Worm (Caenorhabditis elegans) whole organism, young adult: ENCODE data around the gene gss-1.

Experiments
- C06A6.2 ChIP-seq: fragments of 200-800 bp; sonication (Bioruptor generic); conservative IDR thresholded peaks from 2 replicates; pipeline ENCODE4 v1.3.6; 2022; ENCODE audit warnings: missing genetic modification characterization, missing compliant biosample characterization
- C17E4.6 ChIP-seq: fragments of 200-800 bp; sonication (Bioruptor generic); IDR thresholded peaks from 2 replicates; pipeline ENCODE4 v1.3.6; 2022; ENCODE audit warnings: missing genetic modification reagents, missing genetic modification characterization, missing compliant biosample characterization
- D2030.7 ChIP-seq: fragments of 200-800 bp; sonication (Bioruptor generic); IDR thresholded peaks from 2 replicates; pipeline ENCODE4 v1.3.6; 2022; ENCODE audit warnings: missing genetic modification reagents, missing genetic modification characterization, missing compliant biosample characterization
- F33H1.4 ChIP-seq: fragments of 200-800 bp; sonication (Bioruptor generic); IDR thresholded peaks from 2 replicates; pipeline ENCODE4 v1.3.6; 2022; ENCODE audit warnings: missing genetic modification reagents, missing genetic modification characterization, missing compliant biosample characterization
- F49E8.2 ChIP-seq: sonication (generic microtip); optimal IDR thresholded peaks from 3 replicates; lab custom pipeline; 2017; ENCODE audit warnings: missing genetic modification characterization, mild to moderate bottlenecking, missing compliant biosample characterization, antibody characterized with exemption, moderate library complexity; ENCODE audit not compliant: insufficient read depth
- F55B11.4 ChIP-seq: sonication (generic microtip); optimal IDR thresholded peaks from 2 replicates; lab custom pipeline; 2016; ENCODE audit warnings: missing compliant biosample characterization, missing genetic modification characterization, borderline replicate concordance; ENCODE audit not compliant: insufficient read depth
- K11D2.4 ChIP-seq: fragments of 200-800 bp; sonication (Bioruptor generic); IDR thresholded peaks from 2 replicates; pipeline ENCODE4 v1.3.6; 2022; ENCODE audit warnings: missing genetic modification reagents, missing genetic modification characterization, missing compliant biosample characterization
- ZK185.1 ChIP-seq: sonication (generic microtip); optimal IDR thresholded peaks from 2 replicates; lab custom pipeline; 2016; ENCODE audit warnings: mild to moderate bottlenecking, missing genetic modification characterization, missing compliant biosample characterization; ENCODE audit not compliant: poor library complexity, severe bottlenecking
- atf-7 ChIP-seq: sonication (generic microtip); optimal IDR thresholded peaks from 2 replicates; lab custom pipeline; 2017; ENCODE audit warnings: mild to moderate bottlenecking, missing genetic modification characterization, missing compliant biosample characterization
- attf-5 ChIP-seq: fragments of 200-800 bp; sonication (Bioruptor generic); optimal IDR thresholded peaks from 2 replicates; lab custom pipeline; 2018; ENCODE audit warnings: mild to moderate bottlenecking, missing genetic modification characterization, missing compliant biosample characterization
- cebp-1 ChIP-seq, 2 experiments: fragments of 200-800 bp in 1 of 2; sonication (Bioruptor generic) in 1 of 2; sonication (generic microtip) in 1 of 2; IDR thresholded peaks in 1 of 2; optimal IDR thresholded peaks in 1 of 2; 2 replicates each; pipeline versions ENCODE4 v1.3.6 to Lab custom; 2017 to 2022; ENCODE audit warnings: missing compliant biosample characterization in 2 of 2, missing genetic modification characterization in 2 of 2, mild to moderate bottlenecking in 1 of 2, missing genetic modification reagents in 1 of 2, moderate library complexity in 1 of 2
- ceh-100 ChIP-seq: fragments of 200-800 bp; sonication (Bioruptor generic); IDR thresholded peaks from 2 replicates; pipeline ENCODE4 v1.3.6; 2022; ENCODE audit warnings: missing genetic modification reagents, missing genetic modification characterization, missing compliant biosample characterization
- die-1 ChIP-seq: sonication (generic microtip); optimal IDR thresholded peaks from 2 replicates; lab custom pipeline; 2016; ENCODE audit warnings: missing genotype, mild to moderate bottlenecking, missing genetic modification characterization, missing compliant biosample characterization
- dox-1 ChIP-seq: fragments of 200-800 bp; sonication (Bioruptor generic); IDR thresholded peaks from 2 replicates; pipeline ENCODE4 v1.3.6; 2022; ENCODE audit warnings: missing genetic modification reagents, missing genetic modification characterization, missing compliant biosample characterization
- efl-1 ChIP-seq: fragments of 150-350 bp; optimal IDR thresholded peaks from 2 replicates; lab custom pipeline; 2014; ENCODE audit warnings: missing biosample characterization, missing genetic modification reagents, missing genetic modification characterization
- ets-4 ChIP-seq: fragments of 200-800 bp; sonication (Bioruptor generic); optimal IDR thresholded peaks from 2 replicates; lab custom pipeline; 2018; ENCODE audit warnings: mild to moderate bottlenecking, missing genetic modification characterization, missing compliant biosample characterization
- hmg-1.2 ChIP-seq: fragments of 200-800 bp; sonication (Bioruptor generic); IDR thresholded peaks from 2 replicates; pipeline ENCODE4 v1.3.6; 2022; ENCODE audit warnings: missing genetic modification reagents, missing genetic modification characterization, missing compliant biosample characterization
- hmg-20 ChIP-seq: fragments of 200-800 bp; sonication (Bioruptor generic); IDR thresholded peaks from 2 replicates; pipeline ENCODE4 v1.3.6; 2022; ENCODE audit warnings: missing genetic modification reagents, missing genetic modification characterization, missing compliant biosample characterization
- hrde-1 ChIP-seq: sonication (generic microtip); optimal IDR thresholded peaks from 2 replicates; lab custom pipeline; 2016; ENCODE audit warnings: missing genetic modification characterization, mild to moderate bottlenecking, missing compliant biosample characterization, moderate library complexity, missing genotype, missing genetic modification reagents, borderline replicate concordance
- lin-26 ChIP-seq: fragments of 200-800 bp; sonication (Bioruptor generic); IDR thresholded peaks from 2 replicates; pipeline ENCODE4 v1.3.6; 2022; ENCODE audit warnings: missing genetic modification reagents, missing genetic modification characterization, missing compliant biosample characterization
- lin-35 ChIP-seq, 3 experiments: fragments of 150-350 bp in 2 of 3; sonication (generic microtip) in 1 of 3; optimal IDR thresholded peaks; 2 replicates each; lab custom pipeline; 2014 to 2018; ENCODE audit warnings: missing biosample characterization in 3 of 3, missing genetic modification characterization in 3 of 3, missing genetic modification reagents in 3 of 3
- lin-54 ChIP-seq: fragments of 200-800 bp; sonication (Bioruptor generic); optimal IDR thresholded peaks from 2 replicates; lab custom pipeline; 2018; ENCODE audit warnings: mild to moderate bottlenecking, missing genetic modification characterization, missing compliant biosample characterization
- lsl-1 ChIP-seq: fragments of 200-800 bp; sonication (Bioruptor generic); optimal IDR thresholded peaks from 2 replicates; lab custom pipeline; 2018; ENCODE audit warnings: mild to moderate bottlenecking, missing genetic modification characterization, moderate library complexity, missing compliant biosample characterization
- madf-6 ChIP-seq: fragments of 200-800 bp; sonication (Bioruptor generic); IDR thresholded peaks from 2 replicates; pipeline ENCODE4 v1.3.6; 2022; ENCODE audit warnings: missing genetic modification reagents, missing genetic modification characterization, missing compliant biosample characterization
- mcd-1 ChIP-seq: fragments of 200-800 bp; sonication (Bioruptor generic); IDR thresholded peaks from 2 replicates; pipeline ENCODE4 v1.3.6; 2022; ENCODE audit warnings: missing genetic modification reagents, missing genetic modification characterization, missing compliant biosample characterization
- mes-4 ChIP-seq: sonication (generic microtip); optimal IDR thresholded peaks from 2 replicates; lab custom pipeline; 2016; ENCODE audit warnings: missing genotype, missing genetic modification characterization, missing compliant biosample characterization
- nhr-179 ChIP-seq: sonication (generic microtip); optimal IDR thresholded peaks from 2 replicates; lab custom pipeline; 2016; ENCODE audit warnings: mild to moderate bottlenecking, missing genetic modification characterization, missing compliant biosample characterization
- nhr-80 ChIP-seq: sonication (generic microtip); optimal IDR thresholded peaks from 2 replicates; lab custom pipeline; 2016; ENCODE audit warnings: missing genetic modification characterization, missing compliant biosample characterization
- pbrm-1 ChIP-seq: fragments of 200-800 bp; sonication (Bioruptor generic); IDR thresholded peaks from 2 replicates; pipeline ENCODE4 v1.3.6; 2022; ENCODE audit warnings: missing genetic modification reagents, missing genetic modification characterization, missing compliant biosample characterization
- rcor-1 ChIP-seq: fragments of 200-800 bp; sonication (Bioruptor generic); IDR thresholded peaks from 2 replicates; pipeline ENCODE4 v1.3.6; 2022; ENCODE audit warnings: missing genetic modification reagents, missing genetic modification characterization, missing compliant biosample characterization
- snpc-1.1 ChIP-seq: sonication (generic microtip); optimal IDR thresholded peaks from 2 replicates; lab custom pipeline; 2017; ENCODE audit warnings: missing genetic modification characterization, mild to moderate bottlenecking, missing compliant biosample characterization, antibody characterized with exemption, moderate library complexity, missing genotype, missing genetic modification reagents; ENCODE audit not compliant: insufficient read depth
- snpc-4 ChIP-seq, 5 experiments: fragments of 150-350 bp in 1 of 5; sonication (generic microtip) in 4 of 5; optimal IDR thresholded peaks; 2 replicates each; lab custom pipeline; 2014 to 2018; ENCODE audit warnings: missing genetic modification characterization in 5 of 5, missing biosample characterization in 3 of 5, antibody characterized with exemption in 2 of 5, mild to moderate bottlenecking in 2 of 5, missing compliant biosample characterization in 2 of 5, missing genotype in 2 of 5, moderate library complexity in 2 of 5, missing genetic modification reagents in 1 of 5
- tbp1 ChIP-seq: fragments of 200-800 bp; sonication (Bioruptor generic); optimal IDR thresholded peaks from 2 replicates; lab custom pipeline; 2018; ENCODE audit warnings: mild to moderate bottlenecking, missing genetic modification characterization, missing compliant biosample characterization
- tbx-9 ChIP-seq: sonication (generic microtip); optimal IDR thresholded peaks from 2 replicates; lab custom pipeline; 2016; ENCODE audit warnings: borderline replicate concordance, missing genetic modification characterization, inconsistent platforms, missing compliant biosample characterization
- unc-130 ChIP-seq: sonication (generic microtip); optimal IDR thresholded peaks from 2 replicates; lab custom pipeline; 2016; ENCODE audit warnings: missing genetic modification reagents, missing genetic modification characterization, missing compliant biosample characterization
- unc-62 ChIP-seq: fragments of 150-350 bp; optimal IDR thresholded peaks from 2 replicates; lab custom pipeline; 2014; ENCODE audit warnings: missing biosample characterization, missing genetic modification reagents, missing genetic modification characterization
- xnd-1 ChIP-seq: sonication (generic microtip); optimal IDR thresholded peaks from 2 replicates; lab custom pipeline; 2016; ENCODE audit warnings: missing genotype, missing genetic modification reagents, missing genetic modification characterization, missing compliant biosample characterization
- zfh-2 ChIP-seq: fragments of 200-800 bp; sonication (Bioruptor generic); conservative IDR thresholded peaks from 2 replicates; pipeline ENCODE4 v1.3.6; 2022; ENCODE audit warnings: missing genetic modification reagents, missing genetic modification characterization, missing compliant biosample characterization
- ztf-18 ChIP-seq: sonication (generic microtip); optimal IDR thresholded peaks from 2 replicates; lab custom pipeline; 2016; ENCODE audit warnings: missing genotype, mild to moderate bottlenecking, missing genetic modification characterization, missing compliant biosample characterization

gss-1 gene

ce11 chrII:9416381-9417276, at the start of gene gss-1, which contains the start of gene chch-3:
TSS of gene gss-1 (minus strand) at chrII:9416431.
TSS of gene chch-3 (plus strand) at chrII:9417013.
- TF ChIP-seq mes-4 (tag; lab: Kevin White, UChicago) (no peak), hmg-1.2 (GFP tag; lab: Robert Waterston, UW) (peak; percentile 33; the same call in 1 of the 2 replicates), snpc-1.1 (tag; lab: Kevin White, UChicago) (no peak), attf-5 (GFP tag; lab: Kevin White, UChicago) (peak; percentile 32), F49E8.2 (tag; lab: Kevin White, UChicago) (no peak), F55B11.4 (tag; lab: Kevin White, UChicago) (no peak), rcor-1 (peak; percentile 33; the same call in 1 of the 2 replicates), ZK185.1 (tag; lab: Kevin White, UChicago) (peak; percentile 25), mcd-1 (GFP tag; lab: Robert Waterston, UW) (peak; percentile 40; the same call in 1 of the 2 replicates), lin-26 (GFP tag; lab: Robert Waterston, UW) (no peak), die-1 (tag; lab: Kevin White, UChicago) (no peak), ztf-18 (tag; lab: Kevin White, UChicago) (peak; percentile 93), D2030.7 (GFP tag; lab: Robert Waterston, UW) (0 out of 2 replicates have a peak, but pooled peaks have one; percentile 34), pbrm-1 (GFP tag; lab: Robert Waterston, UW) (no peak), tbx-9 (no peak), unc-62 (GFP tag; lab: Kevin White, UChicago) (no peak), snpc-4 (GFP tag; optimal IDR thresholded peaks at IDR 0.05; lab: Kevin White, UChicago) (no peak), snpc-4 (tag; optimal IDR thresholded peaks at IDR 0.05; lab: Kevin White, UChicago) (peak in 1 of 4 experiments; percentile 21), hmg-20 (no peak), atf-7 (tag; lab: Kevin White, UChicago) (no peak), ceh-100 (GFP tag; lab: Robert Waterston, UW) (no peak), cebp-1 (GFP tag; IDR thresholded peaks at IDR 0.05; lab: Robert Waterston, UW) (no peak), cebp-1 (tag; optimal IDR thresholded peaks at IDR 0.05; lab: Kevin White, UChicago) (peak; percentile 55), efl-1 (GFP tag; lab: Kevin White, UChicago) (peak; percentile 7), lsl-1 (peak; percentile 22), dox-1 (GFP tag; lab: Robert Waterston, UW) (peak; percentile 53), nhr-179 (no peak), C17E4.6 (GFP tag; lab: Robert Waterston, UW) (no peak), ets-4 (GFP tag; lab: Kevin White, UChicago) (no peak), C06A6.2 (no peak), hrde-1 (tag; lab: Kevin White, UChicago) (no peak), unc-130 (GFP tag; lab: Kevin White, UChicago) (no peak), lin-35 (GFP tag; optimal IDR thresholded peaks at IDR 0.05; lab: Kevin White, UChicago) (peak in 1 of 3 experiments; percentile 36), zfh-2 (no peak), xnd-1 (tag; lab: Kevin White, UChicago) (no peak), F33H1.4 (GFP tag; lab: Robert Waterston, UW) (peak; percentile 52), lin-54 (peak; percentile 49), madf-6 (GFP tag; lab: Robert Waterston, UW) (peak; percentile 51), K11D2.4 (GFP tag; lab: Robert Waterston, UW) (peak; percentile 23; the same call in 1 of the 2 replicates), tbp1 (peak; percentile 30), nhr-80 (tag; lab: Kevin White, UChicago) (peak; percentile 74)
